Fruit fly (Drosophila melanogaster) S2 (cell line): Measurements from ENCODE around the gene CG12693.

ENCODE experiments used
- CG8478 ChIP-seq: fragments of >200 bp; optimal IDR thresholded peaks from 2 replicates; lab custom pipeline; 2018
- CTCF ChIP-seq, 2 experiments: fragments of >200 bp; optimal IDR thresholded peaks; 2 replicates each; lab custom pipeline; 2018

DNA sequence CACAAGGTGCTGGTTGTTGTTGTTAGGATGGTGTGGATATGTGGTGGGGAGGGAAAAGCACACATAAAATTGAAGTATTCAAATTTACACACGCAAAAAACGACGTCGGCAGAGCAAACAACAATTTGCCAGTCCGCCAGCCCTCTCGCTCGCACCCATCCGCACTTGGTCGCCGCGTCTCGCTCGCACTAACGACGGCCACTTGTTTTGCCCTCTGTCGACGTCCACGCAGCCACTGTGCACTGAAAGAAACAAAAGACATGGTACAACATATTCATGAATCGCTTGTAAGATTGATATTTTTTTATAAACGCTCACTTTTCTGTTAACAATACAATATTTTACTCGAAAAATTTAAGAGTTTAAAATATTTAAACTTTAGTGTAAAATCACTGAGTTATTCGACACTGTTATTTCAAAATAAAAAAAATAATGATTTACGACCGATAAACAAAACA is 5.3 kb downstream of the CG12693 start:
- TF ChIP-seq CTCF (optimal IDR thresholded peaks at IDR 0.05; lab: Kevin White, UChicago) (no peak), CG8478 (lab: Kevin White, UChicago) (no peak)
